Worm (Caenorhabditis elegans) whole organism, L1 larva: ENCODE measurements around the gene sorf-1.

ENCODE experiments used
- C04F5.9 ChIP-seq: sonication (generic microtip); optimal IDR thresholded peaks from 2 replicates; lab custom pipeline; 2016; ENCODE audit warnings: missing genetic modification characterization, missing compliant biosample characterization
- C16A3.4 ChIP-seq: fragments of 150-350 bp; optimal IDR thresholded peaks from 2 replicates; lab custom pipeline; 2014; ENCODE audit warnings: missing biosample characterization, missing genetic modification characterization
- C34B4.2 ChIP-seq: sonication (generic microtip); optimal IDR thresholded peaks from 2 replicates; lab custom pipeline; 2017; ENCODE audit warnings: mild to moderate bottlenecking, missing genetic modification characterization, missing compliant biosample characterization
- aha-1 ChIP-seq: fragments of 150-350 bp; optimal IDR thresholded peaks from 2 replicates; lab custom pipeline; 2014; ENCODE audit warnings: missing biosample characterization, missing genetic modification characterization
- ama-1 ChIP-seq: fragments of 150-350 bp; optimal IDR thresholded peaks from 2 replicates; lab custom pipeline; 2014
- blmp-1 ChIP-seq: fragments of 150-350 bp; optimal IDR thresholded peaks from 2 replicates; lab custom pipeline; 2014; ENCODE audit warnings: missing biosample characterization, missing genetic modification characterization
- ceh-63 ChIP-seq: fragments of 200-800 bp; sonication (Bioruptor generic); optimal IDR thresholded peaks from 2 replicates; lab custom pipeline; 2018; ENCODE audit warnings: mild to moderate bottlenecking, missing genetic modification characterization, missing compliant biosample characterization
- ceh-8 ChIP-seq: fragments of 200-800 bp; sonication (Bioruptor generic); optimal IDR thresholded peaks from 2 replicates; lab custom pipeline; 2018; ENCODE audit warnings: mild to moderate bottlenecking, missing genetic modification characterization, moderate library complexity, missing compliant biosample characterization
- ceh-82 ChIP-seq, 3 experiments: fragments of 150-350 bp in 1 of 3; sonication (generic microtip) in 2 of 3; optimal IDR thresholded peaks; 2 replicates each; lab custom pipeline; 2014 to 2017; ENCODE audit warnings: missing biosample characterization in 3 of 3, missing genetic modification characterization in 3 of 3
- ceh-88 ChIP-seq: fragments of 200-800 bp; sonication (Bioruptor generic); IDR thresholded peaks from 2 replicates; pipeline ENCODE4 v1.3.6; 2022; ENCODE audit warnings: missing genetic modification characterization, missing compliant biosample characterization
- ceh-90 ChIP-seq: sonication (generic microtip); optimal IDR thresholded peaks from 2 replicates; lab custom pipeline; 2016; ENCODE audit warnings: missing genetic modification characterization, missing compliant biosample characterization
- dsc-1 ChIP-seq: sonication (generic microtip); optimal IDR thresholded peaks from 2 replicates; lab custom pipeline; 2016; ENCODE audit warnings: mild to moderate bottlenecking, missing genetic modification characterization, missing compliant biosample characterization
- egl-27 ChIP-seq, 2 experiments: fragments of 150-350 bp in 1 of 2; sonication (generic microtip); optimal IDR thresholded peaks; 3 replicates each; lab custom pipeline; 2017 to 2018; ENCODE audit warnings: missing biosample characterization in 2 of 2, missing genetic modification characterization in 2 of 2, missing genetic modification reagents in 2 of 2
- elt-2 ChIP-seq: sonication (generic microtip); optimal IDR thresholded peaks from 2 replicates; lab custom pipeline; 2016; ENCODE audit warnings: missing genetic modification characterization, mild to moderate bottlenecking, inconsistent platforms, missing compliant biosample characterization, missing genetic modification reagents
- ets-5 ChIP-seq: fragments of 200-800 bp; sonication (Bioruptor generic); IDR thresholded peaks from 2 replicates; pipeline ENCODE4 v1.3.6; 2022; ENCODE audit warnings: missing genetic modification characterization, missing compliant biosample characterization
- fkh-10 ChIP-seq: sonication (generic microtip); optimal IDR thresholded peaks from 2 replicates; lab custom pipeline; 2017; ENCODE audit warnings: missing biosample characterization, missing genetic modification reagents, missing genetic modification characterization
- fkh-8 ChIP-seq: sonication (generic microtip); optimal IDR thresholded peaks from 2 replicates; lab custom pipeline; 2016; ENCODE audit warnings: mild to moderate bottlenecking, missing genetic modification characterization, missing compliant biosample characterization
- grh-1 ChIP-seq: fragments of 200-800 bp; sonication (Bioruptor generic); IDR thresholded peaks from 2 replicates; pipeline ENCODE4 v1.3.6; 2022; ENCODE audit warnings: missing genetic modification reagents, missing genetic modification characterization, missing compliant biosample characterization
- hlh-17 ChIP-seq: fragments of 200-800 bp; sonication (Bioruptor generic); optimal IDR thresholded peaks from 2 replicates; lab custom pipeline; 2018; ENCODE audit warnings: missing genetic modification characterization, mild to moderate bottlenecking, missing compliant biosample characterization, moderate library complexity, borderline replicate concordance
- hlh-4 ChIP-seq: sonication (generic microtip); optimal IDR thresholded peaks from 2 replicates; lab custom pipeline; 2016; ENCODE audit warnings: mild to moderate bottlenecking, missing genetic modification characterization, missing compliant biosample characterization
- hpl-2 ChIP-seq: fragments of 150-350 bp; optimal IDR thresholded peaks from 2 replicates; lab custom pipeline; 2014; ENCODE audit warnings: missing biosample characterization, missing genetic modification reagents, missing genetic modification characterization
- irx-1 ChIP-seq: sonication (generic microtip); optimal IDR thresholded peaks from 2 replicates; lab custom pipeline; 2016; ENCODE audit warnings: missing genetic modification characterization, missing compliant biosample characterization
- isw-1 ChIP-seq: fragments of 200-800 bp; sonication (Bioruptor generic); IDR thresholded peaks from 2 replicates; pipeline ENCODE4 v1.3.6; 2022; ENCODE audit warnings: missing genetic modification characterization, missing compliant biosample characterization
- lin-13 ChIP-seq: fragments of 150-350 bp; optimal IDR thresholded peaks from 2 replicates; lab custom pipeline; 2014; ENCODE audit warnings: missing biosample characterization, missing genetic modification reagents, missing genetic modification characterization
- lin-35 ChIP-seq, 2 experiments: fragments of 150-350 bp; optimal IDR thresholded peaks; 2 replicates each; lab custom pipeline; 2014; ENCODE audit warnings: missing biosample characterization in 2 of 2, missing genetic modification characterization in 2 of 2, missing genetic modification reagents in 2 of 2
- lin-39 ChIP-seq: fragments of 150-350 bp; optimal IDR thresholded peaks from 2 replicates; lab custom pipeline; 2014; ENCODE audit warnings: missing biosample characterization, missing genetic modification reagents, missing genetic modification characterization
- lir-3 ChIP-seq: sonication (generic microtip); optimal IDR thresholded peaks from 2 replicates; lab custom pipeline; 2016; ENCODE audit warnings: mild to moderate bottlenecking, missing genetic modification characterization, moderate library complexity, missing compliant biosample characterization; ENCODE audit not compliant: poor library complexity
- lsy-2 ChIP-seq, 2 experiments: fragments of 150-350 bp; optimal IDR thresholded peaks; 2 replicates each; lab custom pipeline; 2014; ENCODE audit warnings: missing biosample characterization in 2 of 2, missing genetic modification characterization in 2 of 2
- mdl-1 ChIP-seq, 2 experiments: fragments of 150-350 bp; optimal IDR thresholded peaks; 2 replicates each; lab custom pipeline; 2014 to 2017; ENCODE audit warnings: missing biosample characterization in 2 of 2, missing genetic modification characterization in 2 of 2, inconsistent platforms in 1 of 2
- mef-2 ChIP-seq: fragments of 150-350 bp; optimal IDR thresholded peaks from 2 replicates; lab custom pipeline; 2014; ENCODE audit warnings: missing biosample characterization, missing genetic modification characterization
- mep-1 ChIP-seq: fragments of 150-350 bp; optimal IDR thresholded peaks from 2 replicates; lab custom pipeline; 2014; ENCODE audit warnings: missing biosample characterization, missing genetic modification characterization
- nhr-11 ChIP-seq: fragments of 150-350 bp; optimal IDR thresholded peaks from 2 replicates; lab custom pipeline; 2014; ENCODE audit warnings: missing biosample characterization, missing genetic modification characterization
- nhr-12 ChIP-seq: sonication (generic microtip); optimal IDR thresholded peaks from 2 replicates; lab custom pipeline; 2017; ENCODE audit warnings: missing biosample characterization, missing genetic modification characterization
- nhr-20 ChIP-seq: sonication (generic microtip); optimal IDR thresholded peaks from 2 replicates; lab custom pipeline; 2016; ENCODE audit warnings: mild to moderate bottlenecking, missing genetic modification characterization, missing compliant biosample characterization
- nhr-237 ChIP-seq: fragments of 150-350 bp; optimal IDR thresholded peaks from 2 replicates; lab custom pipeline; 2014; ENCODE audit warnings: missing biosample characterization, missing genetic modification characterization
- nhr-28 ChIP-seq: fragments of 150-350 bp; optimal IDR thresholded peaks from 2 replicates; lab custom pipeline; 2014; ENCODE audit warnings: missing biosample characterization, missing genetic modification characterization
- nhr-76 ChIP-seq: sonication (generic microtip); optimal IDR thresholded peaks from 2 replicates; lab custom pipeline; 2017; ENCODE audit warnings: missing biosample characterization, missing genetic modification characterization
- nhr-77 ChIP-seq: fragments of 150-350 bp; optimal IDR thresholded peaks from 2 replicates; lab custom pipeline; 2014; ENCODE audit warnings: missing biosample characterization, missing genetic modification characterization
- nhr-84 ChIP-seq: sonication (generic microtip); optimal IDR thresholded peaks from 2 replicates; lab custom pipeline; 2017; ENCODE audit warnings: missing biosample characterization, missing genetic modification characterization
- nhr-85 ChIP-seq: sonication (generic microtip); peaks from one replicate; lab custom pipeline; 2016; ENCODE audit warnings: missing genetic modification characterization, inconsistent platforms, missing compliant biosample characterization
- nhr-90 ChIP-seq: sonication (generic microtip); optimal IDR thresholded peaks from 2 replicates; lab custom pipeline; 2016; ENCODE audit warnings: mild to moderate bottlenecking, missing genetic modification characterization, missing compliant biosample characterization; ENCODE audit not compliant: poor library complexity
- pag-3 ChIP-seq: sonication (generic microtip); optimal IDR thresholded peaks from 2 replicates; lab custom pipeline; 2017; ENCODE audit warnings: missing genetic modification characterization, mild to moderate bottlenecking, missing compliant biosample characterization, antibody characterized with exemption, borderline replicate concordance; ENCODE audit not compliant: insufficient read depth
- pqm-1 ChIP-seq: sonication (generic microtip); optimal IDR thresholded peaks from 3 replicates; lab custom pipeline; 2017; ENCODE audit warnings: missing biosample characterization, missing genetic modification characterization
- rnt-1 ChIP-seq: sonication (generic microtip); optimal IDR thresholded peaks from 2 replicates; lab custom pipeline; 2016; ENCODE audit warnings: mild to moderate bottlenecking, missing genetic modification characterization, moderate library complexity, missing compliant biosample characterization
- snpc-4 ChIP-seq: fragments of 150-350 bp; optimal IDR thresholded peaks from 2 replicates; lab custom pipeline; 2014; ENCODE audit warnings: missing biosample characterization, missing genetic modification characterization
- snu-23 ChIP-seq: sonication (generic microtip); optimal IDR thresholded peaks from 2 replicates; lab custom pipeline; 2016; ENCODE audit warnings: missing genetic modification characterization, missing compliant biosample characterization
- sox-4 ChIP-seq: sonication (generic microtip); optimal IDR thresholded peaks from 2 replicates; lab custom pipeline; 2016; ENCODE audit warnings: missing genetic modification characterization, missing compliant biosample characterization
- sptf-1 ChIP-seq: fragments of 150-350 bp; optimal IDR thresholded peaks from 2 replicates; lab custom pipeline; 2014; ENCODE audit warnings: missing biosample characterization, missing genetic modification characterization
- sup-37 ChIP-seq: fragments of 200-800 bp; sonication (Bioruptor generic); optimal IDR thresholded peaks from 2 replicates; lab custom pipeline; 2018; ENCODE audit warnings: mild to moderate bottlenecking, missing genetic modification characterization, missing compliant biosample characterization
- tbx-2 ChIP-seq: sonication (generic microtip); optimal IDR thresholded peaks from 2 replicates; lab custom pipeline; 2016; ENCODE audit warnings: missing genetic modification characterization, missing compliant biosample characterization
- unc-62 ChIP-seq: fragments of 150-350 bp; optimal IDR thresholded peaks from 2 replicates; lab custom pipeline; 2014; ENCODE audit warnings: missing biosample characterization, missing genetic modification reagents, missing genetic modification characterization
- vab-15 ChIP-seq: sonication (generic microtip); optimal IDR thresholded peaks from 2 replicates; lab custom pipeline; 2017; ENCODE audit warnings: missing genotype, mild to moderate bottlenecking, missing genetic modification characterization, missing compliant biosample characterization
- xbp-1 ChIP-seq: sonication (generic microtip); optimal IDR thresholded peaks from 2 replicates; lab custom pipeline; 2016; ENCODE audit warnings: missing genetic modification characterization, missing compliant biosample characterization
- zag-1 ChIP-seq: fragments of 150-350 bp; optimal IDR thresholded peaks from 2 replicates; lab custom pipeline; 2014; ENCODE audit warnings: missing biosample characterization, missing genetic modification characterization
- ztf-4 ChIP-seq: fragments of 150-350 bp; optimal IDR thresholded peaks from 2 replicates; lab custom pipeline; 2014; ENCODE audit warnings: missing biosample characterization, missing genetic modification characterization

The sorf-1 gene

DNA sequence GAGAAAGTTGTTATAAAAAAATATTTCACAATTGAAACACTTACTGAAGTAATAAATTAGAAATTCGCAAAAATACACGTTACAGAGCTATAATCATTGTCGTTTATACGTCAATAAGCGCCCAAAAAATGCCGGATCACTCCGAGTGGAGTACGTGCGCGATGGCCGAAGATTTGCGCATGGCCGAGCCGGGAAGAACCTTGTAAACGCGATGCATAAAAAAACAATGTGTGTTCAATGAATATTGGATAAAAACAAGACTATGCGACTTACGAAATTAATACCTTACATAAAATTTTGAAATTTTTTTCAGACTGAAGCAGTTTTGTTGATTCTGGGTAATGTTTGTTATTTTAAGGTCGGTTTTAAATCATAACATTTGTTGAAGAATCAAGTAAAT is at the start of gene sorf-1:
Gene sorf-1, minus strand, starts transcription at position 135 of the 400 bp plus-strand sequence.
- TF ChIP-seq mdl-1 (tag; optimal IDR thresholded peaks at IDR 0.05; lab: Kevin White, UChicago) (no peak), sptf-1 (tag; lab: Kevin White, UChicago) (no peak), egl-27 (tag; optimal IDR thresholded peaks at IDR 0.05; lab: Kevin White, UChicago) (no peak), xbp-1 (peak; percentile 42), sup-37 (GFP tag; lab: Kevin White, UChicago) (no peak), lsy-2 (tag; optimal IDR thresholded peaks at IDR 0.05; lab: Kevin White, UChicago) (peak in 1 of 2 experiments; percentile 23), lin-35 (GFP tag; optimal IDR thresholded peaks at IDR 0.05; lab: Kevin White, UChicago) (no peak), snpc-4 (tag; lab: Kevin White, UChicago) (no peak), ceh-63 (GFP tag; lab: Kevin White, UChicago) (no peak), sox-4 (tag; lab: Kevin White, UChicago) (no peak), dsc-1 (tag; lab: Kevin White, UChicago) (peak; percentile 63), nhr-12 (tag; lab: Kevin White, UChicago) (no peak), rnt-1 (peak; percentile 95), snu-23 (GFP tag; lab: Kevin White, UChicago) (peak; percentile 59), ama-1 (lab: Kevin White, UChicago) (no peak), irx-1 (peak; percentile 18), nhr-28 (no peak), C04F5.9 (tag; lab: Kevin White, UChicago) (peak; percentile 18), nhr-11 (tag; lab: Kevin White, UChicago) (no peak), lir-3 (tag; lab: Kevin White, UChicago) (peak; percentile 77), elt-2 (tag; lab: Kevin White, UChicago) (no peak), ceh-90 (tag; lab: Kevin White, UChicago) (peak; percentile 47), mep-1 (tag; lab: Kevin White, UChicago) (no peak), aha-1 (tag; lab: Kevin White, UChicago) (no peak), ets-5 (GFP tag; lab: Robert Waterston, UW) (no peak), grh-1 (GFP tag; lab: Robert Waterston, UW) (no peak), C34B4.2 (tag; lab: Kevin White, UChicago) (no peak), nhr-76 (tag; lab: Kevin White, UChicago) (no peak), tbx-2 (peak; percentile 56), nhr-20 (tag; lab: Kevin White, UChicago) (peak; percentile 49), mef-2 (tag; lab: Kevin White, UChicago) (no peak), lin-39 (tag; lab: Kevin White, UChicago) (no peak), hlh-17 (GFP tag; lab: Kevin White, UChicago) (no peak), ceh-88 (GFP tag; lab: Robert Waterston, UW) (no peak), nhr-84 (tag; lab: Kevin White, UChicago) (no peak), lin-13 (no peak), unc-62 (GFP tag; lab: Kevin White, UChicago) (no peak), nhr-85 (peak; percentile 80), pqm-1 (no peak), ceh-82 (tag; optimal IDR thresholded peaks at IDR 0.05; lab: Kevin White, UChicago) (no peak), isw-1 (GFP tag; lab: Robert Waterston, UW) (no peak; the same call in 1 of the 2 replicates), nhr-237 (no peak), fkh-8 (peak; percentile 42), pag-3 (tag; lab: Kevin White, UChicago) (no peak), hpl-2 (GFP tag; lab: Kevin White, UChicago) (no peak), zag-1 (no peak), blmp-1 (tag; lab: Kevin White, UChicago) (peak; percentile 28), nhr-90 (tag; lab: Kevin White, UChicago) (peak; percentile 46), vab-15 (tag; lab: Kevin White, UChicago) (peak; percentile 17), ztf-4 (tag; lab: Kevin White, UChicago) (no peak), ceh-8 (GFP tag; lab: Kevin White, UChicago) (no peak), C16A3.4 (tag; lab: Kevin White, UChicago) (peak; percentile 30), fkh-10 (no peak), hlh-4 (tag; lab: Kevin White, UChicago) (no peak), nhr-77 (tag; lab: Kevin White, UChicago) (no peak)
